Worm (Caenorhabditis elegans): ENCODE data around the gene del-5.

ce11 chrX:10991352-10992172 lies 16.4 kb downstream of the del-5 start:
- no peak for TF ChIP-seq unc-62 (GFP tag; optimal IDR thresholded peaks at IDR 0.05)
- no peak for TF ChIP-seq snpc-4 (tag; optimal IDR thresholded peaks at IDR 0.05)
- no peak for TF ChIP-seq ceh-82 (tag; optimal IDR thresholded peaks at IDR 0.05)
- TF ChIP-seq unc-39 (tag; optimal IDR thresholded peaks at IDR 0.05): no peak
- no peak for TF ChIP-seq lin-39 (tag; optimal IDR thresholded peaks at IDR 0.05)
- TF ChIP-seq crh-2 (tag; optimal IDR thresholded peaks at IDR 0.05): no peak
- TF ChIP-seq ztf-11 (tag; optimal IDR thresholded peaks at IDR 0.05): no peak
- TF ChIP-seq ama-1 (optimal IDR thresholded peaks at IDR 0.05): no peak
- TF ChIP-seq nhr-25 (tag; optimal IDR thresholded peaks at IDR 0.05): no peak
- no peak for TF ChIP-seq unc-55 (GFP tag; optimal IDR thresholded peaks at IDR 0.05)
- TF ChIP-seq nhr-12 (tag; optimal IDR thresholded peaks at IDR 0.05): no peak
- TF ChIP-seq sem-4 (tag; optimal IDR thresholded peaks at IDR 0.05): no peak
- TF ChIP-seq elt-3 (tag; optimal IDR thresholded peaks at IDR 0.05): no peak
